Worm (Caenorhabditis elegans) whole organism, L3 larva: ENCODE measurements around the gene yap-1.

Experiments used
- elt-1 ChIP-seq: fragments of 150-350 bp; optimal IDR thresholded peaks from 2 replicates; lab custom pipeline; 2014; ENCODE audit warnings: missing biosample characterization, missing genetic modification characterization
- elt-2 ChIP-seq: sonication (generic microtip); optimal IDR thresholded peaks from 2 replicates; lab custom pipeline; 2016; ENCODE audit warnings: missing genetic modification reagents, mild to moderate bottlenecking, missing genetic modification characterization, missing compliant biosample characterization
- jun-1 ChIP-seq: fragments of 150-350 bp; optimal IDR thresholded peaks from 2 replicates; lab custom pipeline; 2014; ENCODE audit warnings: missing biosample characterization, missing genetic modification reagents, missing genetic modification characterization
- lin-39 ChIP-seq: fragments of 150-350 bp; optimal IDR thresholded peaks from 2 replicates; lab custom pipeline; 2018; ENCODE audit warnings: missing biosample characterization, missing genetic modification reagents, missing genetic modification characterization
- mdl-1 ChIP-seq: fragments of 150-350 bp; optimal IDR thresholded peaks from 2 replicates; lab custom pipeline; 2014; ENCODE audit warnings: missing biosample characterization, missing genetic modification characterization
- unc-39 ChIP-seq: sonication (generic microtip); optimal IDR thresholded peaks from 4 replicates; lab custom pipeline; 2017; ENCODE audit warnings: missing biosample characterization, missing genetic modification characterization
- ztf-11 ChIP-seq: fragments of 150-350 bp; optimal IDR thresholded peaks from 2 replicates; lab custom pipeline; 2014; ENCODE audit warnings: missing biosample characterization, missing genetic modification characterization

The yap-1 gene

DNA sequence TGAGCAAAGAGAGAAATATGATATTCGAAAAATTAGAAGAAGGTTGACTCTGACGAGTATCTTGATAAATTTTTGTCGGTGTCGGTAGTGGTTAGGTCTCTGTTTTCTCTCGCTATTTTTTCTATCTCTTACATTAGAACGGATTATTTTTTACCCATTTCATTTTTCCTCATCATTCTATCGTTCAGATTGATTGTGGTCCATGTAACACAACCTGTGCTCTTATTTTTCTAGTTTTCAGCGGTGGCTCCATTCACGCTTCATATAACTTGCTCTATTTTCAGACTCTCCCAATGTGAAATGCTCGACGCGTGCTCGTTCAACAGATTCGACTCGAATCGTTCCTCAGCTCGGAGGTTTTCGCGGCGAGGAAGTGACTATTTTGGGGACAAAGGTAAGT, 42.3 kb downstream of the yap-1 start, which contains the start of gene egl-36:
TSS of gene egl-36 (plus strand) at position 301 of the 400 bp plus-strand sequence.
- TF ChIP-seq elt-2 (tag; lab: Kevin White, UChicago) (no peak), jun-1 (tag; lab: Kevin White, UChicago) (no peak), elt-1 (tag; lab: Kevin White, UChicago) (no peak), ztf-11 (no peak), mdl-1 (tag; lab: Kevin White, UChicago) (no peak), lin-39 (no peak), unc-39 (tag; lab: Kevin White, UChicago) (no peak)
